Worm (Caenorhabditis elegans): ENCODE data around the gene pdha-1.

DNA sequence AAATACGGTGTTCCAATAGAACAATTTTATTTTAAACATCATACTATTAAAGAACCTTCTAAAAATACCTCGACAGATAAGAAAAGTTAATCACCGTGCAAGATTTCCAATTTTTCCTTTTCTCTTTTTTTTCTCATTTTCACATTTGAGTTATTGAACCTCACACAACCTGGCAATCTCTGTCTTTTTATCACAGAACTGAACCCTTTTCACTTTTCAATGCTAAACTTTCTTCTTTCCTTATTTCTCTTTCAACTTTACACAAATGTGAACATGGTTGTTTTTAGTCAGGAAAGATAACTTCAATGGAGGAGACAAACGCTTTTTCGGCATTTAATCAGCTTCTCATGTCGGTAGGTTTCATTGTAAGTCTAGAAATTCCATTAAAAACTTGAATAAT, 13.2 kb upstream of the pdha-1 start, which contains the start of gene T05H10.4:
- TF ChIP-seq elt-1 (tag; optimal IDR thresholded peaks at IDR 0.05) (no peak), mdl-1 (tag; optimal IDR thresholded peaks at IDR 0.05) (no peak), ama-1 (optimal IDR thresholded peaks at IDR 0.05) (no peak)
